Fruit fly (Drosophila melanogaster): ENCODE data around the gene Dhfr.

Gene Dhfr

DNA sequence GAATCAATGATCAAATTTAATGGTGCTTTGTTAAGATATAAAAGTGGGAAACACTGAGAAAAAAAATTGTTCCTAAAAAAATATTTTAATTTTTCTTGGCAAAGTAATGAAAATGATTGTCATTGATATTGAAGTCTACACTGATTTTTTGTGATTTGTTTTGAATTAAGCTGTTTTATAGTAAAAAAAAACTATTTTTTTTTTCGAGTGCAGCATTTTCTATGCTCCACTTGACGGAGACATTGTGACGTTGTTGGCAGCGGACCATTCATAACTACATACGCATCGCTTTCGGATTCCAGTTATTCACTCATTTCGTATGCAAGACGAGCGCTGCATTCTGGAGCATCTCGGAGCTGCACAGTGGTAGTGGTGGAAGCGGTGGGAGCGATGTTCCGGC, 43.2 kb downstream of the Dhfr start (continued):
- TF ChIP-seq CG13775 (GFP tag; optimal IDR thresholded peaks at IDR 0.05) (peak; percentile 15), CG6854 (GFP tag; optimal IDR thresholded peaks at IDR 0.05) (peak; percentile 65), Hmx (GFP tag; optimal IDR thresholded peaks at IDR 0.05) (no peak), yki (optimal IDR thresholded peaks at IDR 0.05) (no peak), CG3065 (GFP tag; optimal IDR thresholded peaks at IDR 0.05) (no peak), Meics (GFP tag; optimal IDR thresholded peaks at IDR 0.05) (no peak), Dip3 (GFP tag; optimal IDR thresholded peaks at IDR 0.05) (no peak), CG17568 (GFP tag; optimal IDR thresholded peaks at IDR 0.05) (no peak), CG18619 (GFP tag; optimal IDR thresholded peaks at IDR 0.05) (no peak), Myb (GFP tag; optimal IDR thresholded peaks at IDR 0.05) (no peak), Elba2 (GFP tag; optimal IDR thresholded peaks at IDR 0.05) (no peak), C15 (GFP tag; IDR thresholded peaks at IDR 0.05) (no peak), mld (GFP tag; IDR thresholded peaks at IDR 0.05; ENCODE audit: partially characterized antibody) (no peak), dm (GFP tag; optimal IDR thresholded peaks at IDR 0.05) (no peak), Xrp1 (GFP tag; IDR thresholded peaks at IDR 0.05) (peak; percentile 93), CG10321 (GFP tag; IDR thresholded peaks at IDR 0.05) (no peak), D19A (tag; optimal IDR thresholded peaks at IDR 0.05) (peak; percentile 89), HmgD (GFP tag; optimal IDR thresholded peaks at IDR 0.05) (no peak), PHDP (tag; optimal IDR thresholded peaks at IDR 0.05) (peak; percentile 65), E2f1 (GFP tag; IDR thresholded peaks at IDR 0.05) (peak; percentile 65), tup (GFP tag; optimal IDR thresholded peaks at IDR 0.05) (no peak), ttk (GFP tag; IDR thresholded peaks at IDR 0.05) (peak; percentile 83), CG8089 (GFP tag; optimal IDR thresholded peaks at IDR 0.05) (no peak), Gug (GFP tag; IDR thresholded peaks at IDR 0.05) (no peak; the same call in 3 of the 4 replicates), CG15479 (GFP tag; optimal IDR thresholded peaks at IDR 0.05) (no peak), fd102C (GFP tag; optimal IDR thresholded peaks at IDR 0.05) (no peak), CG3281 (GFP tag; optimal IDR thresholded peaks at IDR 0.05) (no peak), CG3726 (GFP tag; IDR thresholded peaks at IDR 0.05) (peak; percentile 38; the same call in 1 of the 3 replicates), CG18262 (tag; optimal IDR thresholded peaks at IDR 0.05) (peak; percentile 88), CG8944 (GFP tag; optimal IDR thresholded peaks at IDR 0.05) (peak; percentile 45), CG12236 (GFP tag; optimal IDR thresholded peaks at IDR 0.05) (no peak), Hsf (GFP tag; optimal IDR thresholded peaks at IDR 0.05) (peak; percentile 29), CG13624 (GFP tag; optimal IDR thresholded peaks at IDR 0.05) (peak; percentile 14), wek (GFP tag; optimal IDR thresholded peaks at IDR 0.05) (no peak), CG6175 (GFP tag; IDR thresholded peaks at IDR 0.05) (no peak), CG11696 (GFP tag; IDR thresholded peaks at IDR 0.05) (no peak), CG14050 (GFP tag; IDR thresholded peaks at IDR 0.05) (peak; percentile 49; the same call in 1 of the 3 replicates), CG2199 (GFP tag; IDR thresholded peaks at IDR 0.05) (no peak), cato (GFP tag; optimal IDR thresholded peaks at IDR 0.05; ENCODE audit: borderline replicate concordance) (no peak), CG8478 (optimal IDR thresholded peaks at IDR 0.05) (no peak), chif (GFP tag; optimal IDR thresholded peaks at IDR 0.05) (peak; percentile 27 to 48), maf-S (GFP tag; optimal IDR thresholded peaks at IDR 0.05) (no peak), nerfin-1 (tag; optimal IDR thresholded peaks at IDR 0.05) (peak; percentile 78), Bteb2 (GFP tag; optimal IDR thresholded peaks at IDR 0.05) (no peak), CG11247 (GFP tag; IDR thresholded peaks at IDR 0.05) (peak; percentile 11; the same call in 1 of the 2 replicates), CG10267 (tag; optimal IDR thresholded peaks at IDR 0.05) (peak; percentile 84), CG2678 (tag; optimal IDR thresholded peaks at IDR 0.05) (peak; percentile 90), Nf-YC (tag; optimal IDR thresholded peaks at IDR 0.05) (peak; percentile 38), CG7928 (GFP tag; optimal IDR thresholded peaks at IDR 0.05) (no peak), HLH54F (GFP tag; optimal IDR thresholded peaks at IDR 0.05) (no peak), NC2α (GFP tag; optimal IDR thresholded peaks at IDR 0.05) (no peak), CTCF (GFP tag; optimal IDR thresholded peaks at IDR 0.05) (peak; percentile 52), nerfin-2 (GFP tag; IDR thresholded peaks at IDR 0.05; ENCODE audit: partially characterized antibody) (no peak)
